Fruit fly (Drosophila melanogaster) whole organism, embryonic: ENCODE data around the gene SCCRO.
A peak's percentile ranks its signal among the peaks of the same experiment; 100 is the strongest.

Source experiments
- CG10267 ChIP-seq: fragments of 200-800 bp; sonication (Bioruptor generic); optimal IDR thresholded peaks from 2 replicates; lab custom pipeline; 2018; ENCODE audit warnings: missing biosample characterization, mild to moderate bottlenecking, missing genetic modification characterization, moderate library complexity
- CG13287 ChIP-seq: fragments of 200-800 bp; sonication (Bioruptor generic); IDR thresholded peaks from 2 replicates; pipeline ENCODE4 v1.3.6; 2022; ENCODE audit warnings: missing biosample characterization, missing genetic modification characterization; ENCODE audit not compliant: partially characterized antibody
- CG13624 ChIP-seq: fragments of 200-800 bp; sonication (Bioruptor generic); optimal IDR thresholded peaks from 2 replicates; lab custom pipeline; 2016; ENCODE audit warnings: missing biosample characterization, missing genetic modification characterization
- CG14441 ChIP-seq: fragments of 200-800 bp; sonication (Bioruptor generic); IDR thresholded peaks from 2 replicates; pipeline ENCODE4 v1.3.6; 2022; ENCODE audit warnings: missing biosample characterization, missing genetic modification characterization
- CG14860 ChIP-seq: fragments of 200-800 bp; sonication (Bioruptor generic); IDR thresholded peaks from 3 replicates; pipeline ENCODE4 v1.3.6; 2022; ENCODE audit warnings: missing biosample characterization, missing genetic modification characterization; ENCODE audit not compliant: partially characterized antibody
- CG2202 ChIP-seq: fragments of 200-800 bp; sonication (Bioruptor generic); optimal IDR thresholded peaks from 2 replicates; lab custom pipeline; 2018; ENCODE audit warnings: missing biosample characterization, mild to moderate bottlenecking, missing genetic modification characterization
- CG2678 ChIP-seq: fragments of 200-800 bp; sonication (Bioruptor generic); optimal IDR thresholded peaks from 3 replicates; lab custom pipeline; 2019; ENCODE audit warnings: missing biosample characterization, mild to moderate bottlenecking, missing genetic modification characterization, moderate library complexity
- CG3065 ChIP-seq: fragments of 200-800 bp; sonication (Bioruptor generic); optimal IDR thresholded peaks from 2 replicates; lab custom pipeline; 2016; ENCODE audit warnings: missing biosample characterization, missing genetic modification characterization
- CG7745 ChIP-seq: fragments of 200-800 bp; sonication (Bioruptor generic); optimal IDR thresholded peaks from 2 replicates; lab custom pipeline; 2018; ENCODE audit warnings: missing biosample characterization, mild to moderate bottlenecking, missing genetic modification characterization, moderate library complexity
- Dll ChIP-seq: fragments of 200-800 bp; sonication (Bioruptor generic); IDR thresholded peaks from 4 replicates; pipeline ENCODE4 v1.3.6; 2022; ENCODE audit warnings: missing biosample characterization, missing genetic modification characterization; ENCODE audit not compliant: partially characterized antibody
- Doc2 ChIP-seq: fragments of 200-800 bp; sonication (Bioruptor generic); IDR thresholded peaks from 2 replicates; pipeline ENCODE4 v1.3.6; 2022; ENCODE audit warnings: missing biosample characterization, missing genetic modification characterization
- Doc3 ChIP-seq: fragments of 200-800 bp; sonication (Bioruptor generic); IDR thresholded peaks from 3 replicates; pipeline ENCODE4 v1.3.6; 2022; ENCODE audit warnings: missing biosample characterization, missing genetic modification characterization; ENCODE audit not compliant: partially characterized antibody
- HLH54F ChIP-seq: fragments of 200-800 bp; sonication (Bioruptor generic); optimal IDR thresholded peaks from 3 replicates; lab custom pipeline; 2016; ENCODE audit warnings: missing biosample characterization, missing genetic modification characterization
- Hsf ChIP-seq: fragments of 200-800 bp; sonication (Bioruptor generic); optimal IDR thresholded peaks from 3 replicates; lab custom pipeline; 2016; ENCODE audit warnings: missing biosample characterization, missing genetic modification characterization
- Nf-YC ChIP-seq: fragments of 200-800 bp; optimal IDR thresholded peaks from 3 replicates; lab custom pipeline; 2019; ENCODE audit warnings: missing biosample characterization, mild to moderate bottlenecking, missing genetic modification characterization, moderate library complexity
- Ravus ChIP-seq: fragments of 200-800 bp; sonication (Bioruptor generic); IDR thresholded peaks from 2 replicates; pipeline ENCODE4 v1.3.6; 2022; ENCODE audit warnings: missing biosample characterization, missing genetic modification characterization
- Spps ChIP-seq: fragments of 200-800 bp; sonication (Bioruptor generic); optimal IDR thresholded peaks from 2 replicates; lab custom pipeline; 2018; ENCODE audit warnings: missing biosample characterization, mild to moderate bottlenecking, missing genetic modification characterization
- Xrp1 ChIP-seq: fragments of 200-800 bp; sonication (Bioruptor generic); IDR thresholded peaks from 2 replicates; pipeline ENCODE4 v1.3.6; 2022; ENCODE audit warnings: missing biosample characterization, missing genetic modification characterization
- fd96Cb ChIP-seq: fragments of 200-800 bp; sonication (Bioruptor generic); optimal IDR thresholded peaks from 2 replicates; lab custom pipeline; 2018; ENCODE audit warnings: missing biosample characterization, mild to moderate bottlenecking, missing genetic modification characterization, moderate library complexity
- hbn ChIP-seq: fragments of 200-800 bp; sonication (Bioruptor generic); IDR thresholded peaks from 2 replicates; pipeline ENCODE4 v1.3.6; 2022; ENCODE audit warnings: missing biosample characterization, missing genetic modification characterization; ENCODE audit not compliant: partially characterized antibody
- nau ChIP-seq: fragments of 200-800 bp; sonication (Bioruptor generic); optimal IDR thresholded peaks from 3 replicates; lab custom pipeline; 2017; ENCODE audit warnings: missing biosample characterization, mild to moderate bottlenecking, missing genetic modification characterization, missing genetic modification reagents
- onecut ChIP-seq: fragments of 200-800 bp; sonication (Bioruptor generic); IDR thresholded peaks from 2 replicates; pipeline ENCODE4 v1.3.6; 2022; ENCODE audit warnings: missing biosample characterization, missing genetic modification characterization
- pnt ChIP-seq: fragments of 200-800 bp; sonication (Bioruptor generic); optimal IDR thresholded peaks from 3 replicates; lab custom pipeline; 2016; ENCODE audit warnings: missing biosample characterization, missing genetic modification characterization
- tgo ChIP-seq: fragments of 200-800 bp; sonication (Bioruptor generic); IDR thresholded peaks from 3 replicates; pipeline ENCODE4 v1.3.6; 2022; ENCODE audit warnings: missing biosample characterization, missing genetic modification characterization
- tin ChIP-seq: fragments of 200-800 bp; sonication (Bioruptor generic); optimal IDR thresholded peaks from 3 replicates; lab custom pipeline; 2016; ENCODE audit warnings: missing biosample characterization, missing genetic modification characterization
- toy ChIP-seq: fragments of 200-800 bp; sonication (Bioruptor generic); IDR thresholded peaks from 2 replicates; pipeline ENCODE4 v1.3.6; 2022; ENCODE audit warnings: missing biosample characterization, missing genetic modification characterization
- vfl ChIP-seq: fragments of 200-800 bp; sonication (Bioruptor generic); optimal IDR thresholded peaks from 2 replicates; lab custom pipeline; 2016; ENCODE audit warnings: missing biosample characterization, missing genetic modification characterization
- vnd ChIP-seq: fragments of 200-800 bp; sonication (Bioruptor generic); IDR thresholded peaks from 3 replicates; pipeline ENCODE4 v1.3.6; 2022; ENCODE audit warnings: missing biosample characterization, missing genetic modification characterization; ENCODE audit not compliant: partially characterized antibody

SCCRO gene

DNA sequence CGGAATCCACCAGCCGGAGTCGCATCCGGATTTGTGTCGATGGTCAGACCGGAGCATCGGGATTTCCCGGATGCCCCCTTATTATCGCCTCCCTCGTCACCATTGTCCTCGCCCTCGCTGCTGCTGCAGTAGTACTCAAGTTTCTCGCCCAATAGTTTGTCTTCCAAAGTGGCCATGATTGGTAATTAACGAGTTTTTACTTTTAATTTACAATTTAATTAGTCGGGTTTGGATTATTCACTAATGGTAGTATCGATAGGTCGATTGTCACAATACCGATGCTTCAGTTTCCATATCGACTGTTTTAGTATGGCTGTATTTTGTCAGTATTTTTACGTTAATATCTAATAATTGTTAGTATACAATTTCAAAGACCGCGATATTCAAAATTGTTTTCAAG is 46.9 kb downstream of the SCCRO start, which contains the start of gene CG7650 (continued):
- TF ChIP-seq hbn (GFP tag; lab: Robert Waterston, UW) (peak; percentile 97), tgo (no peak), HLH54F (no peak), toy (GFP tag; lab: Robert Waterston, UW) (no peak), CG7745 (tag; lab: Kevin White, UChicago) (peak; percentile 96), CG13287 (peak; percentile 97), pnt (GFP tag; lab: Kevin White, UChicago) (no peak), vfl (no peak), Doc3 (peak; percentile 90), CG14860 (GFP tag; lab: Robert Waterston, UW) (peak; percentile 83)

DNA sequence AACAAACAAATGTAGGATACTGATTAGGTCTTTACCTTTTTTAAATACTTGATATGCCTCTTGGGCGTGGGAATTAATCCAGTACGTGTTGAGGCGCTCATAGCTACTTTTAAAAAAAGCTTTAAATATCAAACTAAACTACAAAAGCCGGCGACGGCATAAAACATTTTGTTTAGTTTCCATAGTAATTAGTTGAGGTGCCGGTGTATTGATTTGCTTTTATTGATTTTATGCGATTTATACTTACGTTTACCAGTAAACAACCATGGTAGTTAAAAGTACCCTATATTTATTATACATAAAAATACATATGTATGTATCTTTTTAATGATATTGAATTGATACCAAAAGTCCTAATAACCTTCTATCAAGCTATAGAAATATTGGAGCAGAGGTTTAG is 49.5 kb downstream of the SCCRO start, which contains the start of gene CG13449:
Gene CG13449, minus strand, starts transcription at position 101 of the 400 bp plus-strand sequence.
- TF ChIP-seq CG10267 (tag; lab: Kevin White, UChicago) (no peak), Doc2 (GFP tag; lab: Robert Waterston, UW) (no peak), nau (GFP tag; lab: Kevin White, UChicago) (no peak), tin (no peak), Hsf (GFP tag; lab: Kevin White, UChicago) (no peak), Dll (GFP tag; lab: Robert Waterston, UW) (no peak), vnd (GFP tag; lab: Robert Waterston, UW) (no peak), CG3065 (GFP tag; lab: Kevin White, UChicago) (no peak), CG14441 (GFP tag; lab: Robert Waterston, UW) (no peak), Ravus (GFP tag; lab: Robert Waterston, UW) (no peak), CG13624 (GFP tag; lab: Kevin White, UChicago) (no peak), Spps (no peak), Nf-YC (tag; lab: Kevin White, UChicago) (no peak), CG2678 (tag; lab: Kevin White, UChicago) (no peak), fd96Cb (tag; lab: Kevin White, UChicago) (no peak), CG2202 (tag; lab: Kevin White, UChicago) (no peak), onecut (GFP tag; lab: Robert Waterston, UW) (no peak), Xrp1 (GFP tag; lab: Robert Waterston, UW) (no peak)
